Worm (Caenorhabditis elegans) whole organism, early embryonic: Measurements from ENCODE around the gene C29F9.5.

Experiments used
- B0310.2 ChIP-seq: sonication (generic microtip); optimal IDR thresholded peaks from 2 replicates; lab custom pipeline; 2016; ENCODE audit warnings: mild to moderate bottlenecking, missing genetic modification characterization, missing compliant biosample characterization
- F13C5.2 ChIP-seq: sonication (generic microtip); optimal IDR thresholded peaks from 2 replicates; lab custom pipeline; 2017; ENCODE audit warnings: mild to moderate bottlenecking, missing genetic modification characterization, inconsistent platforms, missing compliant biosample characterization
- aly-1 ChIP-seq: sonication (generic microtip); optimal IDR thresholded peaks from 2 replicates; lab custom pipeline; 2016; ENCODE audit warnings: missing genetic modification characterization, missing compliant biosample characterization
- ama-1 ChIP-seq: fragments of 150-350 bp; optimal IDR thresholded peaks from 2 replicates; lab custom pipeline; 2014
- ceh-13 ChIP-seq: fragments of 200-800 bp; sonication (Bioruptor generic); optimal IDR thresholded peaks from 2 replicates; lab custom pipeline; 2018; ENCODE audit warnings: mild to moderate bottlenecking, missing genetic modification characterization, missing compliant biosample characterization
- ceh-36 ChIP-seq: sonication (generic microtip); optimal IDR thresholded peaks from 2 replicates; lab custom pipeline; 2016; ENCODE audit warnings: missing genetic modification characterization, inconsistent platforms, missing compliant biosample characterization
- ets-7 ChIP-seq: sonication (generic microtip); optimal IDR thresholded peaks from 2 replicates; lab custom pipeline; 2016; ENCODE audit warnings: missing genotype, missing genetic modification characterization, missing compliant biosample characterization
- flt-1 ChIP-seq: fragments of 200-800 bp; sonication (Bioruptor generic); IDR thresholded peaks from 2 replicates; pipeline ENCODE4 v1.3.6; 2022; ENCODE audit warnings: missing genetic modification characterization, missing compliant biosample characterization
- hmbx-1 ChIP-seq: sonication (generic microtip); optimal IDR thresholded peaks from 2 replicates; lab custom pipeline; 2016; ENCODE audit warnings: mild to moderate bottlenecking, missing genetic modification characterization, missing compliant biosample characterization
- hmg-4 ChIP-seq: fragments of 200-800 bp; sonication (Bioruptor generic); optimal IDR thresholded peaks from 2 replicates; lab custom pipeline; 2018; ENCODE audit warnings: mild to moderate bottlenecking, missing genetic modification characterization, missing compliant biosample characterization
- hnd-1 ChIP-seq: sonication (generic microtip); optimal IDR thresholded peaks from 2 replicates; lab custom pipeline; 2016; ENCODE audit warnings: missing genetic modification characterization, missing compliant biosample characterization
- pes-1 ChIP-seq: fragments of 200-800 bp; sonication (Bioruptor generic); IDR thresholded peaks from 2 replicates; pipeline ENCODE4 v1.3.6; 2022; ENCODE audit warnings: missing genetic modification reagents, missing genetic modification characterization, missing compliant biosample characterization
- scrt-1 ChIP-seq: fragments of 200-800 bp; sonication (Bioruptor generic); IDR thresholded peaks from 2 replicates; pipeline ENCODE4 v1.3.6; 2022; ENCODE audit warnings: missing genetic modification characterization, missing compliant biosample characterization
- sea-1 ChIP-seq: fragments of 200-800 bp; sonication (Bioruptor generic); conservative IDR thresholded peaks from 2 replicates; pipeline ENCODE4 v1.3.6; 2022; ENCODE audit warnings: missing genetic modification characterization, missing compliant biosample characterization
- tbx-11 ChIP-seq: fragments of 200-800 bp; sonication (Bioruptor generic); IDR thresholded peaks from 2 replicates; pipeline ENCODE4 v1.3.6; 2022; ENCODE audit warnings: missing genetic modification characterization, missing compliant biosample characterization
- tbx-37 ChIP-seq: fragments of 200-800 bp; sonication (Bioruptor generic); conservative IDR thresholded peaks from 2 replicates; pipeline ENCODE4 v1.3.6; 2022; ENCODE audit warnings: missing genetic modification reagents, missing genetic modification characterization, missing compliant biosample characterization
- tra-4 ChIP-seq: sonication (generic microtip); optimal IDR thresholded peaks from 2 replicates; lab custom pipeline; 2017; ENCODE audit warnings: missing genetic modification characterization, missing compliant biosample characterization

The C29F9.5 gene

DNA sequence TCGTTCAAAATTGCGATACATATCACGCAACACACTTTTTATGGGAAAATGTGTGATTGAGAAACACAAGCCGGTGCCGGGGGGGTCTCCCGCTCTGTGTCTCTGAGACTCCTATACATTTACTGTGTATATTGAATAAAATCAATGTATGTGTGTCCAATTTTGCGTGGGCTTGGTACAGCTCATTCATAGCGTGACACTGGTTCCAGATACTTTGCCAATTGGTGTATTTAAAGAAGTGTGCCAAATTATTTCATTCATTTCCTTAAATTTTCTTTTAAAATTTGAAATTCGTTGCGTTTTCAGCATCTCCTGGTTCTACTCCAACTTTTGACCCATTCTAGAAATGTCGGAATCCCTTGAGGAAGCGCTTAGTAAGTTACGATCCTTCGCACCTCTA lies at the start of gene C29F9.5:
TSS of gene C29F9.5 (plus strand) at position 301 of the 400 bp plus-strand sequence.
- no peak for TF ChIP-seq tbx-11
- TF ChIP-seq ama-1 (lab: Kevin White, UChicago) = no peak
- no peak for TF ChIP-seq pes-1 (GFP tag; lab: Robert Waterston, UW)
- TF ChIP-seq hmbx-1 (tag; lab: Kevin White, UChicago) = no peak

DNA sequence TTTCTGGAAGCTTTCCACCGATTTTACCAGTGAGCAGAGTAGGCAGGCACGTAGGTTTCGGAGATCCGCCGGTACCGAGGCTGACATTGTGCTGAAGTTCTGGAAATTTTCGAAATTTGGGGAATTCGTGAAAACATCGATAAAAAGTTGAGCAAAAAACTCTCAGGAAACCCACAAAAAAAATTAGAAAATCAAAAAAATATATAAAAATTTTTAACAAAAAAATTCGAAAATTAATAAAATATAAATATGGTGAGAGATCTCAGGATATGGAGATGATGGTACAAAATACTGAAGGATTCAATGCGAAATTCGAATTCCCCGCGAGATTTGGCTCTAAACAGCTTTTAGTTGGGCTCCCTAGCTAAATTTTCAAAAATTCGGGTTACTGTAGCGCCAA lies 47.7 kb upstream of the C29F9.5 start, which contains the start of gene spt-4:
TSS of gene spt-4 (minus strand) at position 101 of the 400 bp plus-strand sequence.
- no peak for TF ChIP-seq hmbx-1 (tag; lab: Kevin White, UChicago)
- no peak for TF ChIP-seq ama-1 (lab: Kevin White, UChicago)
- no peak for TF ChIP-seq tbx-37 (GFP tag; lab: Robert Waterston, UW)
- TF ChIP-seq hnd-1 (tag; lab: Kevin White, UChicago) = no peak
- no peak for TF ChIP-seq scrt-1 (GFP tag; lab: Robert Waterston, UW)
- no peak for TF ChIP-seq tra-4
- TF ChIP-seq hmg-4 = no peak
- no peak for TF ChIP-seq ets-7 (tag; lab: Kevin White, UChicago)
- no peak for TF ChIP-seq aly-1
- TF ChIP-seq pes-1 (GFP tag; lab: Robert Waterston, UW) = no peak
- TF ChIP-seq B0310.2 (tag; lab: Kevin White, UChicago) = no peak
- no peak for TF ChIP-seq F13C5.2
- no peak for TF ChIP-seq ceh-36 (tag; lab: Kevin White, UChicago)
- no peak for TF ChIP-seq flt-1
- TF ChIP-seq ceh-13 = no peak
- TF ChIP-seq tbx-11 = no peak
- no peak for TF ChIP-seq sea-1

DNA sequence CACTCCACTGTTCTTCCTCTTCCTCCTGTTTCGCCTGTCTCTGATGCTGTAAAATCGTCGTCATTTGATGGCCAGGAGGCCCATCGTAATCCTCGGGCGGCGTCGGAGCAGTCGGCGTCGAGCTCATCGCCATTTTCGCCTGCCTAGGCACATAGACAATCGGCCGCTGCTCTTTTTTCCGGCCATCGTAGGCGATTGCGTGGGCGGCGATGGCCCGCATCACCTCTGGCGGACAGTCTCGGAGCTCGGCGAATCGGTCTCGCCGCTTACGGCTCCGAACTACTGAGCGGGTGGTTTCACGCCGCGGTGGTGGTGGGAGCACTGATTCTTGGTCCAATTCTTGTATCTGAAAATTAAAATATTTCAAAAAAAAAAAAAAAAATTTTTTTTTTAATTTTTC lies 45.2 kb upstream of the C29F9.5 start:
- TF ChIP-seq hmbx-1 (tag; lab: Kevin White, UChicago) (no peak), sea-1 (no peak), hmg-4 (no peak), tbx-37 (GFP tag; lab: Robert Waterston, UW) (no peak), tra-4 (no peak), aly-1 (no peak), B0310.2 (tag; lab: Kevin White, UChicago) (no peak), ceh-13 (no peak), flt-1 (no peak)

DNA sequence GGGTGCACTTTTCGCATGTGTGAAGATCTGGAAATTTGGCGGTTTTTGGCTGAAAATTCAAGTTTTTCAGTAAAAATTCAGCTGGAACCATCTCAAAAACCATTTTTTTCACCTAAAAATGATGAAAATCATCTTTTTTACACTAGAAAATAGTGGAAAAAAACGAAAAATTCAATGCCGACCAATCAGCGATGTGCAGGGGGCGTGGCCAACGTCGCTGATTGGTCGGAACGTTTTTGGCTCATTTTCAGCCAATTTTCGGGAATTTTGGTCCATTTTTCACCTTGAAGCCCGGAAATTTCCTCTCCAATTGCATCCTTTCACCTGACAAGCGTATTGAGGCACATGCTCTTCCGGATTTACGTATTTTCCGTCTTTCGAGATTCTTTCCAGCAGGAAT lies 32.9 kb upstream of the C29F9.5 start:
- TF ChIP-seq tbx-11 (no peak), flt-1 (no peak), sea-1 (no peak), tbx-37 (GFP tag; lab: Robert Waterston, UW) (no peak), scrt-1 (GFP tag; lab: Robert Waterston, UW) (no peak)

DNA sequence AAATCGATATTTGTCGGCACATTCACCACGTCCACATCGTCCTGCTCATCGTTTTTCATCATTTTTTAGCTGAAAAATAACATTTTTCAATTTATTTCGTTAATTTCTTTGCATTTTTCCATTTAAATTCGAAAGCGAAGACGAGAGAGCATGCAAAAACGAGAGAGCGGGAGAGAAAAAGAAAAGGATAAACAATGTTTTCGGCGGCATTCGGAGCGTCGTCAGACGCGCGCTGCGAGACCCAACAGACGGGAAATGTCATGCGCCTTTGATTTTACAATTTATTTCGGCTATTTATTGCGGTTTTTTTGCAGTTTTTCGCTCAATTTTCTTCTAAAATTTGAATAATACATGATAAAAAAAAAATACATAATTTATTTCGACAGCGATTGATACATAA lies 31.0 kb upstream of the C29F9.5 start, which contains the start of gene attf-3:
TSS of gene attf-3 (minus strand) at position 69 of the 400 bp plus-strand sequence.
- TF ChIP-seq F13C5.2 (peak; percentile 66), ceh-13 (no peak)

DNA sequence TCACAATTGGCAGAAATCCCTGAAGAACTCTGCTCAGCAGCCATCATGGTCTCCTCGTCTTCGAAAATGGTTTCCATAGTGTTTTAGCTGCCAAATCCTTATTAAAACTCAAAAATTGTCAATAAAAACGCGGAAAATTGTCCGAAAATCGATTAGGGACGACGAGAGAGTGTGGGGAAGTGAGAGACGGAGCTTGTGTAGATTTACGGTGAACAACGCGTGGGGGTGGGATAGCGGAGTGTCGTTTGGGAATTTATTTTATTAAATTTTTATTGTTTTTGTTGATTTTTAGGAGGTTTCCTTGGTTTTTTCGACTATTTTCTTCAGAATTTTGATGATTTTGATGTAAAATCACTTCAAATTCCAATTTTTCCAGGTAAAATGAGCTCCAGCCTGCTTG lies 30.1 kb upstream of the C29F9.5 start, which contains the start of the genes F54C4.4 and mrpl-40:
TSS of gene F54C4.4 (minus strand) at position 199 of the 400 bp plus-strand sequence.
TSS of gene mrpl-40 (plus strand) at position 377 of the 400 bp plus-strand sequence.
- TF ChIP-seq tbx-37 (GFP tag; lab: Robert Waterston, UW) = 0 out of 2 replicates have a peak, but pooled peaks have one; percentile 15
- 0 out of 2 replicates have a peak, but pooled peaks have one; percentile 27 for TF ChIP-seq flt-1
- no peak for TF ChIP-seq hmg-4
- TF ChIP-seq F13C5.2 = peak; percentile 33

DNA sequence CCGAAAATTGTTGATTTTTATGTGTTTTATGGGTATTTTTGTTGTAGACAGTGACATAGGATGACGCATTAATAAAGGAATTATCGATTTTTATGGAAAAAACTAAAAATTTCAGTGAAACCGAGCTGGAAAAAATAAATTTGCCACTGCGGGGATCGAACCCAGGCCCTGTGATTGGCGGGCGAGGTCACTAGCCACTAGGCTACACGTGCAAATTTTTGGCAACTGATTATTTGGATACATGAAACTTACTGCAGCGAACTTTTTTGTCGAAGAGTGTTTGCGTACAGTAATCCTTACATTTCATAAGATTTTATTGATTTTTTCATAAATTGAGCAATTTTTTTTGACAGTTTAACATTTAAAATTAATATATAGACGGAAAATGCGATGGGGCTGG lies 28.2 kb upstream of the C29F9.5 start:
- TF ChIP-seq ama-1 (lab: Kevin White, UChicago) = peak; percentile 4
- no peak for TF ChIP-seq ets-7 (tag; lab: Kevin White, UChicago)
- peak; percentile 44 for TF ChIP-seq tra-4
- no peak for TF ChIP-seq hmg-4
- no peak for TF ChIP-seq B0310.2 (tag; lab: Kevin White, UChicago)
- TF ChIP-seq hmbx-1 (tag; lab: Kevin White, UChicago) = peak; percentile 12
- peak; percentile 52 for TF ChIP-seq F13C5.2
- TF ChIP-seq flt-1 = peak; percentile 67
- no peak for TF ChIP-seq ceh-13
- peak; percentile 66 for TF ChIP-seq ceh-36 (tag; lab: Kevin White, UChicago)
- TF ChIP-seq scrt-1 (GFP tag; lab: Robert Waterston, UW) = no peak
- TF ChIP-seq aly-1 = no peak
- TF ChIP-seq pes-1 (GFP tag; lab: Robert Waterston, UW) = peak; percentile 76
- TF ChIP-seq sea-1 = peak; percentile 76

DNA sequence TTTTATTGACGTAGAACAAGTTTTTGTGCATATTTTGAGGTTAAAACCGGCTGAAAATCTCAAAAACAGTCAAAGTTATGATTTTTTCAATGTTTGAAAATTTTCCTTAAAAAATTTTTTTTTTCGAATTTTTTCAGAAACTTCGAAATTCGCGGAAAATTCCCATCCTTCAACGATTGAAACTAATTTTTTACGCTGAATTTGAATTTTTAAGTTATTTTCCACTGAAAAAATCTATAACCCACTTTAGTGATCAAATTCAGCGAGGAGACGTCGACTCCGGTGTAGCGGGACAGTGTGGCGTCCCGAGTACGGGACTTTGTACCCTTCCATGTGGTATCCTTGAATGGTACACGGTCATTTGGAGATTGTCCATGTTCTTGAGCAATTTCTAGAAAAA lies 25.1 kb upstream of the C29F9.5 start:
- TF ChIP-seq pes-1 (GFP tag; lab: Robert Waterston, UW) = no peak
- no peak for TF ChIP-seq hnd-1 (tag; lab: Kevin White, UChicago)
- no peak for TF ChIP-seq ets-7 (tag; lab: Kevin White, UChicago)

DNA sequence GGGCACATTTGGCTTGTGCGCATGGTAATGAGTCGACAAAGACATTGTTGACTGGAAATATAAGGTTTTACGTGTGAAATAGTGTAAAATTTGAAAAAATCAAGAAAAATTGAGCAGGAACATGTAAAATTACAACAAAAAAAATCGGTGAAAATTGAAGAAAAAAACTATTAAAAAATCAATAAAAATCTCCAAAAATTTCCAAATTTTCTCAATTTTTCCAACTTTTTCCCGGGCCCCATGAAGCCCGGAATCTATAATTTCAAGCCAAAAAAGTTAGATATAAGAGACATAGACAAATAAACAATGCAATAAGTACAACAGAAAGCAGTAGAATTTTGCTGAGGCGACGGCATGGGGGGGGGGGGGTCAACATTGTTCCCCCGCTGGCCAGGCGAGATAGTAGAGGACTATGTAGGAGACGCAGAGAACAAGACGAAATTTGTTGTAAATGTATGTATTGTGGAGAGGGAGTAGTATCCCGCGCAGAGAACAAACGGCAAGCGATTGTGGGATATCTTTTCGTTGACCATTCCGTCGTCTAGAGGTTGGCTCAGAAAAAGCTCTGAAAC lies 22.5 kb upstream of the C29F9.5 start, which contains the start of gene pat-4:
TSS of gene pat-4 (minus strand) at position 51 of the 572 bp plus-strand sequence.
- TF ChIP-seq tbx-11 = no peak
- peak; percentile 61 for TF ChIP-seq hmg-4
